Worm (Caenorhabditis elegans): ENCODE measurements around the gene T24H10.5.

ce11 chrII:9056215-9056819 is 44.6 kb upstream of the T24H10.5 start:
- TF ChIP-seq fkh-10 (GFP tag; optimal IDR thresholded peaks at IDR 0.05) (no peak), hpl-2 (GFP tag; optimal IDR thresholded peaks at IDR 0.05) (no peak), hlh-17 (GFP tag; optimal IDR thresholded peaks at IDR 0.05; ENCODE audit: borderline replicate concordance) (no peak)

Measured in whole organism, L1 larva.